Fruit fly (Drosophila melanogaster): Measurements from ENCODE around the gene CG6761.

The CG6761 gene

DNA sequence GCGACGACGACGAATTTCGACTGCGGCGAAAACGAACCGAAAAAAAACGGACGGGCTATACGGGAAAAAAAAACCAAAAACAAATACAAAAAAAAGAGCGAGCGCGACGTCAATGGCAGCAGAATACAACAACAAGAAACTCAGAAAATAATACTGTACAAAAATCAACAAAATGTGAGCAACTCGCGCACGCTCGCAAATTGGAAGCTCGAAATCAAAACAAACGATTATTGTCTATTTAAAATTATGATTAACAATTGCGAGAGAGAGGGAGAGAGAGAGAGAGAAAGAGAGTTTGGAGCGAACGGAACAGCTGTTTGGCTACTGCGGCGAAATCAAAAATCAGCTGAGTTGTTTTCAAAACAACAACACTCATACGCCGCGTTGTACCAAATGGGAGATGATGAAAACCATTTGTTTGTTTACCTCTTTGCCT lies 27.8 kb downstream of the CG6761 start (continued):
- TF ChIP-seq CG7271 (tag; optimal IDR thresholded peaks at IDR 0.05) = no peak
- no peak for TF ChIP-seq Neu2 (GFP tag; optimal IDR thresholded peaks at IDR 0.05; ENCODE audit: borderline replicate concordance)
- TF ChIP-seq CG1792 (GFP tag; optimal IDR thresholded peaks at IDR 0.05) = no peak
- no peak for TF ChIP-seq chm (GFP tag; IDR thresholded peaks at IDR 0.05)
- TF ChIP-seq CG1647 (GFP tag; optimal IDR thresholded peaks at IDR 0.05) = no peak
- TF ChIP-seq CG31441 (GFP tag; IDR thresholded peaks at IDR 0.05) = no peak
- TF ChIP-seq Dbx (GFP tag; IDR thresholded peaks at IDR 0.05) = no peak
- TF ChIP-seq CG2129 (GFP tag; IDR thresholded peaks at IDR 0.05; ENCODE audit: partially characterized antibody) = no peak
- TF ChIP-seq Xrp1 (GFP tag; IDR thresholded peaks at IDR 0.05) = no peak
- no peak for TF ChIP-seq Optix (GFP tag; IDR thresholded peaks at IDR 0.05)
- no peak; the same call in 1 of the 2 replicates for TF ChIP-seq CG14014 (GFP tag; IDR thresholded peaks at IDR 0.05)
- no peak for TF ChIP-seq Lim3 (GFP tag; IDR thresholded peaks at IDR 0.05)
- TF ChIP-seq vnd (GFP tag; IDR thresholded peaks at IDR 0.05; ENCODE audit: partially characterized antibody) = no peak
- no peak for TF ChIP-seq Myb (GFP tag; optimal IDR thresholded peaks at IDR 0.05)
- TF ChIP-seq CG8765 (GFP tag; IDR thresholded peaks at IDR 0.05) = no peak
- no peak for TF ChIP-seq cato (GFP tag; optimal IDR thresholded peaks at IDR 0.05; ENCODE audit: borderline replicate concordance)
- no peak for TF ChIP-seq CG18476 (GFP tag; optimal IDR thresholded peaks at IDR 0.05)
- TF ChIP-seq pfk (GFP tag; optimal IDR thresholded peaks at IDR 0.05) = no peak
- no peak for TF ChIP-seq trh (GFP tag; optimal IDR thresholded peaks at IDR 0.05)
- peak; percentile 66 for TF ChIP-seq CG10543 (GFP tag; optimal IDR thresholded peaks at IDR 0.05)
- TF ChIP-seq CG11247 (GFP tag; IDR thresholded peaks at IDR 0.05) = no peak
- TF ChIP-seq nmo (GFP tag; optimal IDR thresholded peaks at IDR 0.05) = no peak
- TF ChIP-seq CG17829 (tag; optimal IDR thresholded peaks at IDR 0.05) = no peak
- TF ChIP-seq CG6683 (GFP tag; optimal IDR thresholded peaks at IDR 0.05) = no peak
- TF ChIP-seq dpn (GFP tag; optimal IDR thresholded peaks at IDR 0.05) = no peak
- no peak for TF ChIP-seq wek (GFP tag; optimal IDR thresholded peaks at IDR 0.05)
- TF ChIP-seq cwo (GFP tag; optimal IDR thresholded peaks at IDR 0.05) = no peak
- no peak for TF ChIP-seq CG18011 (GFP tag; optimal IDR thresholded peaks at IDR 0.05)
- no peak for TF ChIP-seq CG15011 (GFP tag; optimal IDR thresholded peaks at IDR 0.05)
- no peak for TF ChIP-seq Dip2 (GFP tag; IDR thresholded peaks at IDR 0.05)
- no peak for TF ChIP-seq gcm2 (GFP tag; optimal IDR thresholded peaks at IDR 0.05)
- no peak for TF ChIP-seq CG2202 (tag; optimal IDR thresholded peaks at IDR 0.05)
- no peak for TF ChIP-seq br (optimal IDR thresholded peaks at IDR 0.05)
- TF ChIP-seq repo (GFP tag; optimal IDR thresholded peaks at IDR 0.05) = no peak
- no peak for TF ChIP-seq scrt (GFP tag; optimal IDR thresholded peaks at IDR 0.05)
- TF ChIP-seq CG12104 (GFP tag; optimal IDR thresholded peaks at IDR 0.05) = no peak
- TF ChIP-seq MESR4 (GFP tag; optimal IDR thresholded peaks at IDR 0.05) = no peak
- TF ChIP-seq abd-A (tag; optimal IDR thresholded peaks at IDR 0.05) = peak; percentile 92
- TF ChIP-seq CG11456 (GFP tag; IDR thresholded peaks at IDR 0.05) = no peak
- TF ChIP-seq CG7839 (tag; optimal IDR thresholded peaks at IDR 0.05) = no peak
- no peak for TF ChIP-seq HLH4C (GFP tag; IDR thresholded peaks at IDR 0.05; ENCODE audit: partially characterized antibody)
- no peak for TF ChIP-seq CG17912 (GFP tag; optimal IDR thresholded peaks at IDR 0.05)
- no peak for TF ChIP-seq Pdp1 (GFP tag; optimal IDR thresholded peaks at IDR 0.05)
- no peak for TF ChIP-seq pzg (GFP tag; optimal IDR thresholded peaks at IDR 0.05)
- TF ChIP-seq otp (GFP tag; IDR thresholded peaks at IDR 0.05) = no peak
- TF ChIP-seq Deaf1 (tag; optimal IDR thresholded peaks at IDR 0.05) = peak; percentile 62
- no peak for TF ChIP-seq Taf1 (GFP tag; IDR thresholded peaks at IDR 0.05)
- no peak for TF ChIP-seq sens-2 (GFP tag; IDR thresholded peaks at IDR 0.05)
- TF ChIP-seq E2f1 (GFP tag; IDR thresholded peaks at IDR 0.05) = no peak
- TF ChIP-seq grau (tag; optimal IDR thresholded peaks at IDR 0.05) = no peak
- no peak for TF ChIP-seq C15 (GFP tag; IDR thresholded peaks at IDR 0.05)
- no peak for TF ChIP-seq ci (GFP tag; IDR thresholded peaks at IDR 0.05)
